Worm (Caenorhabditis elegans): ENCODE data around the gene B0432.1.

DNA sequence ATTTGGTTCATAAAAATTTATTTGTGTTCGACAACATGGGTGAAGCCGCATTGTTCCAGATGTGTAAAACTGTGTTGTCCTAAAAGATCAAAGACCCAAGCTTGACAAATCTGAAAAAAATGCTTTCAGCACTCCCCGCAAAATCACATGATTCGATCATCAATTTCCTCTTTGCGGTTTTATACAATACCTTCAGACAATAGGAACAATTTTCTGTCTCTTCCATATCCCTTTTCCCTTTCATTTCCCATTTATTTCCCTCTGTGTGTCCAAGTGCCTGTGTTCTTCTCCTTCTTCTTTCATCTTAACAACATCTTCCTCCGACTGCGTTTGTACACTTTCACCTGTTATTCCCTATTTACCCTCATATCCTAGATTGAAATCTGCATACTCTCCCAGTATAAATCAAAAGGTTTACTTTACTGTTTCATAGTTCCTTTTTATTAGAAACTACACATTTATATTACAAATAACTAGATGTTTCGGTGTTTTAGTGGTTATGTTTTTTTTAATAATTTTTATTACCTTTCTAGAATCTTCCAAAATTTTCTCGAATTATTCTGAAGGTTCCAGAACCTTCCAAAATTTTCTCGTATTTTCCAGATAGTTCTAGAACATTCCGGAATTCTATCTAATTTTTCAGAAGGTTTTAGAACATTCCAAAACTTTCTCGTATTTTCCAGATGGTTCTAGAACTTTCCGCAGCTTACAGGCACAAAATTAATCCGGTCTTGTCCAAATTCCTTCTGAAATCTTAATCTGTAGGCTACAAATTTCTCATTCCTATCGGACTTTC lies 4.0 kb downstream of the B0432.1 start, which contains the start of gene K01A2.5:
- TF ChIP-seq skn-1 (tag; optimal IDR thresholded peaks at IDR 0.05) (no peak), elt-1 (tag; optimal IDR thresholded peaks at IDR 0.05) (no peak)
